Fruit fly (Drosophila melanogaster) whole organism, embryonic: ENCODE data around the gene CG34332.

ENCODE experiments used
- Ada2b ChIP-seq: fragments of 200-800 bp; sonication (Bioruptor generic); IDR thresholded peaks from 2 replicates; pipeline ENCODE4 v1.3.6; 2022; ENCODE audit warnings: missing biosample characterization, missing genetic modification characterization
- Bdp1 ChIP-seq: fragments of 200-800 bp; sonication (Bioruptor generic); optimal IDR thresholded peaks from 3 replicates; lab custom pipeline; 2016; ENCODE audit warnings: missing biosample characterization, missing genetic modification characterization
- Blimp-1 ChIP-seq: fragments of 200-800 bp; sonication (Bioruptor generic); optimal IDR thresholded peaks from 3 replicates; lab custom pipeline; 2018; ENCODE audit warnings: missing biosample characterization, missing genetic modification characterization, mild to moderate bottlenecking, moderate library complexity, missing genetic modification reagents
- CG11696 ChIP-seq: fragments of 200-800 bp; sonication (Bioruptor generic); IDR thresholded peaks from 2 replicates; pipeline ENCODE4 v1.3.6; 2022; ENCODE audit warnings: missing biosample characterization, missing genetic modification characterization
- CG1233 ChIP-seq: fragments of 200-800 bp; sonication (Bioruptor generic); optimal IDR thresholded peaks from 4 replicates; lab custom pipeline; 2018; ENCODE audit warnings: missing biosample characterization, mild to moderate bottlenecking, missing genetic modification characterization
- CG13123 ChIP-seq: fragments of 200-800 bp; sonication (Bioruptor generic); optimal IDR thresholded peaks from 2 replicates; lab custom pipeline; 2016; ENCODE audit warnings: missing biosample characterization, missing genetic modification characterization
- CG13296 ChIP-seq: fragments of 200-800 bp; sonication (Bioruptor generic); optimal IDR thresholded peaks from 3 replicates; lab custom pipeline; 2018; ENCODE audit warnings: missing biosample characterization, mild to moderate bottlenecking, missing genetic modification characterization
- CG14965 ChIP-seq: fragments of 200-800 bp; sonication (Bioruptor generic); optimal IDR thresholded peaks from 2 replicates; lab custom pipeline; 2016; ENCODE audit warnings: missing biosample characterization, missing genetic modification characterization, borderline replicate concordance
- CG15514 ChIP-seq: fragments of 200-800 bp; sonication (Bioruptor generic); optimal IDR thresholded peaks from 3 replicates; lab custom pipeline; 2017; ENCODE audit warnings: missing biosample characterization, missing genetic modification characterization, mild to moderate bottlenecking, moderate library complexity, missing genetic modification reagents
- CG15601 ChIP-seq: fragments of 200-800 bp; sonication (Bioruptor generic); optimal IDR thresholded peaks from 3 replicates; lab custom pipeline; 2019; ENCODE audit warnings: missing biosample characterization, mild to moderate bottlenecking, missing genetic modification characterization, moderate library complexity
- CG1792 ChIP-seq: fragments of 200-800 bp; sonication (Bioruptor generic); optimal IDR thresholded peaks from 2 replicates; lab custom pipeline; 2016; ENCODE audit warnings: missing biosample characterization, missing genetic modification characterization
- CG18476 ChIP-seq: fragments of 200-800 bp; sonication (Bioruptor generic); optimal IDR thresholded peaks from 2 replicates; lab custom pipeline; 2016; ENCODE audit warnings: missing biosample characterization, mild to moderate bottlenecking, missing genetic modification characterization
- CG18599 ChIP-seq: fragments of 200-800 bp; sonication (Bioruptor generic); optimal IDR thresholded peaks from 3 replicates; lab custom pipeline; 2017; ENCODE audit warnings: missing biosample characterization, missing genetic modification characterization, mild to moderate bottlenecking, moderate library complexity, missing genetic modification reagents
- CG2129 ChIP-seq: fragments of 200-800 bp; sonication (Bioruptor generic); IDR thresholded peaks from 2 replicates; pipeline ENCODE4 v1.3.6; 2022; ENCODE audit warnings: missing biosample characterization, missing genetic modification characterization; ENCODE audit not compliant: partially characterized antibody
- CG31365 ChIP-seq: fragments of 200-800 bp; sonication (Bioruptor generic); optimal IDR thresholded peaks from 2 replicates; lab custom pipeline; 2018; ENCODE audit warnings: missing biosample characterization, mild to moderate bottlenecking, missing genetic modification characterization
- CG32772 ChIP-seq: fragments of 200-800 bp; sonication (Bioruptor generic); IDR thresholded peaks from 2 replicates; pipeline ENCODE4 v1.3.6; 2022; ENCODE audit warnings: missing biosample characterization, missing genetic modification characterization
- CG4282 ChIP-seq: fragments of 200-800 bp; sonication (Bioruptor generic); optimal IDR thresholded peaks from 2 replicates; lab custom pipeline; 2016; ENCODE audit warnings: missing biosample characterization, missing genetic modification characterization
- CG4328 ChIP-seq: fragments of 200-800 bp; sonication (Bioruptor generic); optimal IDR thresholded peaks from 3 replicates; lab custom pipeline; 2017; ENCODE audit warnings: missing biosample characterization, missing genetic modification reagents, missing genetic modification characterization
- CG4404 ChIP-seq: fragments of 200-800 bp; sonication (Bioruptor generic); IDR thresholded peaks from 2 replicates; pipeline ENCODE4 v1.3.6; 2022; ENCODE audit warnings: missing biosample characterization, missing genetic modification characterization
- CG5953 ChIP-seq: fragments of 200-800 bp; sonication (Bioruptor generic); IDR thresholded peaks from 2 replicates; pipeline ENCODE4 v1.3.6; 2022; ENCODE audit warnings: missing biosample characterization, missing genetic modification characterization
- CG6689 ChIP-seq: fragments of 200-800 bp; sonication (Bioruptor generic); IDR thresholded peaks from 2 replicates; pipeline ENCODE4 v1.3.6; 2022; ENCODE audit warnings: missing biosample characterization, missing genetic modification characterization
- CG7928 ChIP-seq: fragments of 200-800 bp; sonication (Bioruptor generic); optimal IDR thresholded peaks from 2 replicates; lab custom pipeline; 2017; ENCODE audit warnings: missing biosample characterization, mild to moderate bottlenecking, missing genetic modification characterization
- CG8944 ChIP-seq: fragments of 200-800 bp; sonication (Bioruptor generic); optimal IDR thresholded peaks from 3 replicates; lab custom pipeline; 2016; ENCODE audit warnings: missing biosample characterization, missing genetic modification characterization
- CkIIα-i1 ChIP-seq: fragments of 200-800 bp; sonication (Bioruptor generic); IDR thresholded peaks from 2 replicates; pipeline ENCODE4 v1.3.6; 2022; ENCODE audit warnings: missing biosample characterization, missing genetic modification characterization
- CrebB ChIP-seq: fragments of 200-800 bp; sonication (Bioruptor generic); optimal IDR thresholded peaks from 3 replicates; lab custom pipeline; 2018; ENCODE audit warnings: missing biosample characterization, mild to moderate bottlenecking, missing genetic modification characterization
- Doc3 ChIP-seq: fragments of 200-800 bp; sonication (Bioruptor generic); IDR thresholded peaks from 3 replicates; pipeline ENCODE4 v1.3.6; 2022; ENCODE audit warnings: missing biosample characterization, missing genetic modification characterization; ENCODE audit not compliant: partially characterized antibody
- Fer2 ChIP-seq: fragments of 200-800 bp; sonication (Bioruptor generic); optimal IDR thresholded peaks from 2 replicates; lab custom pipeline; 2018; ENCODE audit warnings: missing biosample characterization, mild to moderate bottlenecking, missing genetic modification characterization, moderate library complexity
- Fer3 ChIP-seq: fragments of 200-800 bp; sonication (Bioruptor generic); optimal IDR thresholded peaks from 2 replicates; lab custom pipeline; 2018; ENCODE audit warnings: missing biosample characterization, mild to moderate bottlenecking, missing genetic modification characterization, moderate library complexity
- GATAe ChIP-seq: fragments of 200-800 bp; sonication (Bioruptor generic); conservative IDR thresholded peaks from 2 replicates; pipeline ENCODE4 v1.3.6; 2022; ENCODE audit warnings: missing biosample characterization, missing genetic modification characterization
- Gug ChIP-seq: fragments of 200-800 bp; sonication (Bioruptor generic); IDR thresholded peaks from 4 replicates; pipeline ENCODE4 v1.3.6; 2022; ENCODE audit warnings: missing biosample characterization, missing genetic modification characterization
- Hmx ChIP-seq: fragments of 200-800 bp; sonication (Bioruptor generic); optimal IDR thresholded peaks from 2 replicates; lab custom pipeline; 2016; ENCODE audit warnings: missing biosample characterization, missing genetic modification characterization
- Hr39 ChIP-seq: fragments of >200 bp; optimal IDR thresholded peaks from 2 replicates; lab custom pipeline; 2017
- Lim3 ChIP-seq: fragments of 200-800 bp; sonication (Bioruptor generic); IDR thresholded peaks from 2 replicates; pipeline ENCODE4 v1.3.6; 2022; ENCODE audit warnings: missing biosample characterization, missing genetic modification characterization
- Max ChIP-seq: fragments of 200-800 bp; sonication (Bioruptor generic); optimal IDR thresholded peaks from 2 replicates; lab custom pipeline; 2016; ENCODE audit warnings: missing biosample characterization, mild to moderate bottlenecking, missing genetic modification characterization
- Mes4 ChIP-seq: fragments of 200-800 bp; sonication (Bioruptor generic); optimal IDR thresholded peaks from 2 replicates; lab custom pipeline; 2016; ENCODE audit warnings: missing biosample characterization, missing genetic modification characterization
- Neu2 ChIP-seq: fragments of 200-800 bp; sonication (Bioruptor generic); optimal IDR thresholded peaks from 3 replicates; lab custom pipeline; 2016; ENCODE audit warnings: missing biosample characterization, missing genetic modification characterization, borderline replicate concordance
- Side ChIP-seq: fragments of 200-800 bp; sonication (Bioruptor generic); optimal IDR thresholded peaks from 2 replicates; lab custom pipeline; 2016; ENCODE audit warnings: missing biosample characterization, missing genetic modification characterization
- emc ChIP-seq: fragments of 200-800 bp; sonication (Bioruptor generic); optimal IDR thresholded peaks from 2 replicates; lab custom pipeline; 2016; ENCODE audit warnings: missing biosample characterization, missing genetic modification characterization
- ems ChIP-seq: fragments of 200-800 bp; sonication (Bioruptor generic); optimal IDR thresholded peaks from 3 replicates; lab custom pipeline; 2016; ENCODE audit warnings: missing biosample characterization, missing genetic modification characterization
- esg ChIP-seq: fragments of 200-800 bp; sonication (Bioruptor generic); conservative IDR thresholded peaks from 2 replicates; pipeline ENCODE4 v1.3.6; 2022; ENCODE audit warnings: missing biosample characterization, missing genetic modification characterization
- fd96Cb ChIP-seq: fragments of 200-800 bp; sonication (Bioruptor generic); optimal IDR thresholded peaks from 2 replicates; lab custom pipeline; 2018; ENCODE audit warnings: missing biosample characterization, mild to moderate bottlenecking, missing genetic modification characterization, moderate library complexity
- ham ChIP-seq: fragments of 200-800 bp; sonication (Bioruptor generic); IDR thresholded peaks from 2 replicates; pipeline ENCODE4 v1.3.6; 2022; ENCODE audit warnings: missing biosample characterization, missing genetic modification characterization
- kah ChIP-seq: fragments of 200-800 bp; sonication (Bioruptor generic); optimal IDR thresholded peaks from 2 replicates; lab custom pipeline; 2018; ENCODE audit warnings: missing biosample characterization, mild to moderate bottlenecking, missing genetic modification characterization
- pb ChIP-seq: fragments of 200-800 bp; sonication (Bioruptor generic); optimal IDR thresholded peaks from 3 replicates; lab custom pipeline; 2016; ENCODE audit warnings: missing biosample characterization, missing genetic modification characterization
- sens ChIP-seq: fragments of 200-800 bp; sonication (Bioruptor generic); peaks from one replicate; lab custom pipeline; 2016; ENCODE audit warnings: missing biosample characterization, missing genetic modification characterization
- sisA ChIP-seq: fragments of 200-800 bp; sonication (Bioruptor generic); IDR thresholded peaks from 2 replicates; pipeline ENCODE4 v1.3.6; 2022; ENCODE audit warnings: missing biosample characterization, missing genetic modification characterization
- slp2 ChIP-seq: fragments of 200-800 bp; sonication (Bioruptor generic); optimal IDR thresholded peaks from 2 replicates; lab custom pipeline; 2016; ENCODE audit warnings: missing biosample characterization, missing genetic modification characterization
- tin ChIP-seq: fragments of 200-800 bp; sonication (Bioruptor generic); optimal IDR thresholded peaks from 3 replicates; lab custom pipeline; 2016; ENCODE audit warnings: missing biosample characterization, missing genetic modification characterization
- twi ChIP-seq: fragments of 200-800 bp; optimal IDR thresholded peaks from 2 replicates; lab custom pipeline; 2019; ENCODE audit warnings: missing biosample characterization, mild to moderate bottlenecking, missing genetic modification characterization, moderate library complexity
- wek ChIP-seq: fragments of 200-800 bp; sonication (Bioruptor generic); optimal IDR thresholded peaks from 3 replicates; lab custom pipeline; 2018; ENCODE audit warnings: missing biosample characterization, mild to moderate bottlenecking, missing genetic modification characterization, moderate library complexity
- wor ChIP-seq: fragments of 200-800 bp; sonication (Bioruptor generic); IDR thresholded peaks from 2 replicates; pipeline ENCODE4 v1.3.6; 2022; ENCODE audit warnings: missing biosample characterization, missing genetic modification characterization
- zen2 ChIP-seq: fragments of 200-800 bp; sonication (Bioruptor generic); IDR thresholded peaks from 3 replicates; pipeline ENCODE4 v1.3.6; 2022; ENCODE audit warnings: missing biosample characterization, missing genetic modification characterization; ENCODE audit not compliant: partially characterized antibody
- zfh2 ChIP-seq: fragments of 200-800 bp; sonication (Bioruptor generic); optimal IDR thresholded peaks from 2 replicates; lab custom pipeline; 2016; ENCODE audit warnings: missing biosample characterization, missing genetic modification characterization

Gene CG34332

dm6 chrX:20169898-20170297 is 29.1 kb downstream of the CG34332 start, which contains the start of the genes CG9581 and CG9578 (continued):
- TF ChIP-seq CG6689: no peak
- TF ChIP-seq CrebB (tag; lab: Kevin White, UChicago): no peak
- no peak for TF ChIP-seq CG11696
- no peak for TF ChIP-seq CG5953
- TF ChIP-seq CG14965 (GFP tag; lab: Kevin White, UChicago): no peak
- no peak for TF ChIP-seq Neu2
- TF ChIP-seq CkIIα-i1 (GFP tag; lab: Robert Waterston, UW): no peak
- TF ChIP-seq CG2129: peak; percentile 75
- TF ChIP-seq CG13123 (GFP tag; lab: Kevin White, UChicago): no peak
- no peak for TF ChIP-seq ham (GFP tag; lab: Robert Waterston, UW)
- no peak for TF ChIP-seq zfh2 (GFP tag; lab: Kevin White, UChicago)
- no peak for TF ChIP-seq Fer3 (tag; lab: Kevin White, UChicago)
- no peak for TF ChIP-seq CG13296 (GFP tag; lab: Kevin White, UChicago)
- TF ChIP-seq CG4404 (GFP tag; lab: Robert Waterston, UW): no peak
- TF ChIP-seq CG18599: no peak
- TF ChIP-seq slp2: no peak
- TF ChIP-seq Doc3: peak; percentile 77
- peak; percentile 22 for TF ChIP-seq CG7928 (GFP tag; lab: Kevin White, UChicago)
- no peak for TF ChIP-seq Side (GFP tag; lab: Kevin White, UChicago)
- TF ChIP-seq tin: no peak
- TF ChIP-seq CG8944 (GFP tag; lab: Kevin White, UChicago): no peak
- TF ChIP-seq CG4282 (GFP tag; lab: Kevin White, UChicago): no peak
- no peak for TF ChIP-seq Blimp-1 (GFP tag; lab: Kevin White, UChicago)
- no peak for TF ChIP-seq GATAe (GFP tag; lab: Robert Waterston, UW)
- TF ChIP-seq Hr39 (lab: Kevin White, UChicago): no peak
- TF ChIP-seq zen2 (GFP tag; lab: Robert Waterston, UW): peak; percentile 48; the same call in 1 of the 3 replicates
- TF ChIP-seq CG31365 (tag; lab: Kevin White, UChicago): no peak
- no peak for TF ChIP-seq emc (GFP tag; lab: Kevin White, UChicago)
- TF ChIP-seq CG15514 (GFP tag; lab: Kevin White, UChicago): peak; percentile 5
- no peak for TF ChIP-seq Ada2b (GFP tag; lab: Robert Waterston, UW)
- no peak for TF ChIP-seq twi (tag; lab: Kevin White, UChicago)
- no peak for TF ChIP-seq Fer2 (tag; lab: Kevin White, UChicago)
- TF ChIP-seq Mes4 (GFP tag; lab: Kevin White, UChicago): no peak
- no peak for TF ChIP-seq ems
- TF ChIP-seq sisA (GFP tag; lab: Robert Waterston, UW): no peak
- TF ChIP-seq Bdp1 (GFP tag; lab: Kevin White, UChicago): no peak
- no peak for TF ChIP-seq CG32772 (GFP tag; lab: Robert Waterston, UW)
- TF ChIP-seq pb: no peak
- TF ChIP-seq CG4328 (GFP tag; lab: Kevin White, UChicago): no peak
- no peak for TF ChIP-seq Hmx (GFP tag; lab: Kevin White, UChicago)
- no peak for TF ChIP-seq Max
- TF ChIP-seq CG1792 (GFP tag; lab: Kevin White, UChicago): no peak
- TF ChIP-seq fd96Cb (tag; lab: Kevin White, UChicago): no peak
- TF ChIP-seq wek (GFP tag; lab: Kevin White, UChicago): no peak
- TF ChIP-seq sens (GFP tag; lab: Kevin White, UChicago): no peak
- TF ChIP-seq kah: no peak
- TF ChIP-seq CG15601 (tag; lab: Kevin White, UChicago): no peak
- TF ChIP-seq CG18476 (GFP tag; lab: Kevin White, UChicago): no peak
- no peak for TF ChIP-seq Gug (GFP tag; lab: Robert Waterston, UW)
- TF ChIP-seq wor (GFP tag; lab: Robert Waterston, UW): no peak
- no peak for TF ChIP-seq Lim3
- no peak for TF ChIP-seq esg (GFP tag; lab: Robert Waterston, UW)
- TF ChIP-seq CG1233 (GFP tag; lab: Kevin White, UChicago): no peak
